Fruit fly (Drosophila melanogaster) whole organism, adult: ENCODE data around the gene CG45488.

Experiments
- CG14711 ChIP-seq: fragments of 200-800 bp; sonication (Bioruptor generic); optimal IDR thresholded peaks from 2 replicates; lab custom pipeline; 2018; ENCODE audit warnings: missing biosample characterization, mild to moderate bottlenecking, missing genetic modification characterization, moderate library complexity
- CG1620 ChIP-seq: fragments of 200-800 bp; sonication (Bioruptor generic); optimal IDR thresholded peaks from 2 replicates; lab custom pipeline; 2016; ENCODE audit warnings: missing biosample characterization, missing genetic modification characterization
- CG33017 ChIP-seq: fragments of 200-800 bp; sonication (Bioruptor generic); optimal IDR thresholded peaks from 2 replicates; lab custom pipeline; 2018; ENCODE audit warnings: missing biosample characterization, mild to moderate bottlenecking, missing genetic modification characterization, moderate library complexity
- CG7045 ChIP-seq: fragments of 200-800 bp; sonication (Bioruptor generic); optimal IDR thresholded peaks from 2 replicates; lab custom pipeline; 2017; ENCODE audit warnings: missing biosample characterization, mild to moderate bottlenecking, missing genetic modification characterization
- Crg-1 ChIP-seq: fragments of 200-800 bp; sonication (Bioruptor generic); optimal IDR thresholded peaks from 2 replicates; lab custom pipeline; 2016; ENCODE audit warnings: missing biosample characterization, missing genetic modification characterization
- Mnt ChIP-seq: fragments of 200-800 bp; sonication (Bioruptor generic); optimal IDR thresholded peaks from 2 replicates; lab custom pipeline; 2016; ENCODE audit warnings: missing biosample characterization, mild to moderate bottlenecking, missing genetic modification characterization
- cic ChIP-seq: fragments of 200-800 bp; sonication (Bioruptor generic); optimal IDR thresholded peaks from 2 replicates; lab custom pipeline; 2017; ENCODE audit warnings: missing biosample characterization, mild to moderate bottlenecking, missing genetic modification characterization, moderate library complexity
- cnc ChIP-seq, 2 experiments: fragments of >200 bp; optimal IDR thresholded peaks; 2 replicates each; lab custom pipeline; 2017
- ovo ChIP-seq: fragments of 200-800 bp; sonication (Bioruptor generic); optimal IDR thresholded peaks from 2 replicates; lab custom pipeline; 2016; ENCODE audit warnings: missing biosample characterization, missing genetic modification characterization
- toe ChIP-seq: fragments of 200-800 bp; sonication (Bioruptor generic); optimal IDR thresholded peaks from 2 replicates; lab custom pipeline; 2016; ENCODE audit warnings: missing biosample characterization, missing genetic modification characterization

DNA sequence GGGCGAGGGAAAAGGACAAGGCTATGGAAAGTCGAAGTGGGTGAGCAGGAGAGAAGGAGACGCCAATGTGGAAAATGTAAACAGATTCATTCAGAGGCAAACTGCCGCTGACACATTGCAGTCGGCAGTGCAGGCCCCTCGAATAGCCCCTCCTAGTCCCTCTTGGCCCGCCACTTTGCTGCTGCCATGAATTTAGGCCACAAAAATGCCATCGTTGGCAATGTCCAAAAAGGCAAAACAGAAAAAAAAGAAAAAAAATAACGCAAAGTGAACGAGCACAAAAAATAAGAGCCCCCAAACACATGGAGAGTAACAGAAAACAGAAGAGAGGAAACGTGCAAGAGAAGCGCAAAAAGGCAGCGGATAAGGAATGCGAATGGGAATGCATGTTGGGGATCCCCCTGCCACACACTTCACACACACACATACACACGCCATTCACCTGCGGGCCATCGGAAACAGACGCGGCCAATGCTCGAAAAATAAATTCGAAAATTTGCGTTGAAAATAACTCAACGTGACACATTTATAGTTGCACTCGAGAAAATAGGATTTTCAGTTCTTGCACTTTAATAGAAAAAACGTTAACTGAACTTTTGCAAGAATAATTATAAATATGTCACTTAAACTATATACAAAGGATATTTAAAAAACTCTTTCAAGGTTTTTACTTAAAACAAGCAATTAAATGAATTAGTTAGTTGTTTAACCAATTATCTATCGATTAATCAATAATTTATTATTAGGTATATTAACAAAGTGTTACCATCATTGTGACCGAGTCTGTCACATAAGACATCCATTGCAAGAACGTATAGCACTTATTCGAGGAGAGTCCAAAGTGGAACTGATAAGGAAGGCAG, 41.7 kb downstream of the CG45488 start:
- no peak for TF ChIP-seq toe (GFP tag; lab: Kevin White, UChicago)
- TF ChIP-seq CG7045 (GFP tag; lab: Kevin White, UChicago): no peak
- TF ChIP-seq cic (GFP tag; lab: Kevin White, UChicago): no peak
- no peak for TF ChIP-seq ovo (GFP tag; lab: Kevin White, UChicago)
- no peak for TF ChIP-seq cnc (optimal IDR thresholded peaks at IDR 0.05; lab: Kevin White, UChicago)
- no peak for TF ChIP-seq Crg-1
- no peak for TF ChIP-seq Mnt
- no peak for TF ChIP-seq CG14711 (tag; lab: Kevin White, UChicago)
- TF ChIP-seq CG33017 (tag; lab: Kevin White, UChicago): no peak
- TF ChIP-seq CG1620: no peak
